Fruit fly (Drosophila melanogaster): ENCODE measurements around the gene CG34133.

DNA sequence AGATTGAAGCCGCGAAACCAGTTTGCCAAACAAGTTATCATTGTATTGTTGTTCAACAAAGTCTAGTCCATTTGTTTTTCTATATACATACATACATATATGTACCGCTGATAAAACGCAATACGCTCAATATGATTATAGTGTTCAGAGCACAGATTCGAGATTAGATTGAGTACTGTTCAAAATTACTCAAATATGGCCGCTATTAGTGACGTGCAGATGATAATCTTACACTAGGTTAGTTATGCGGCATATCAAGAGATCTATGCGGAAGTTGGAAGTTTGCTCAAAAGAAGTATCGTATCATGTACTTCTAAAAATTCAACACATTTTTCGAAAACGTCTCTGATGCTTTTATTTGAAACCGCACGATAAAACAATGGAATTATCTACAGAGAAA lies 1.3 kb upstream of the CG34133 start:
- TF ChIP-seq CG8478 (optimal IDR thresholded peaks at IDR 0.05) (no peak), CTCF (optimal IDR thresholded peaks at IDR 0.05) (no peak)
